Worm (Caenorhabditis elegans) whole organism, mixed stage, embryonic: ENCODE measurements around the gene str-8.

Experiments
- nhr-28 ChIP-seq: fragments of 150-350 bp; optimal IDR thresholded peaks from 2 replicates; lab custom pipeline; 2014; ENCODE audit warnings: missing biosample characterization, missing genetic modification characterization
- nhr-76 ChIP-seq: sonication (generic microtip); optimal IDR thresholded peaks from 2 replicates; lab custom pipeline; 2017; ENCODE audit warnings: missing biosample characterization, missing genetic modification characterization

ce11 chrV:15721888-15722287 is 32.9 kb upstream of the str-8 start, which contains the start of gene srh-140:
- no peak for TF ChIP-seq nhr-76 (tag; lab: Kevin White, UChicago)
- TF ChIP-seq nhr-28 (tag; lab: Kevin White, UChicago), result no peak
